Worm (Caenorhabditis elegans): ENCODE data around the gene ZC404.2.

DNA sequence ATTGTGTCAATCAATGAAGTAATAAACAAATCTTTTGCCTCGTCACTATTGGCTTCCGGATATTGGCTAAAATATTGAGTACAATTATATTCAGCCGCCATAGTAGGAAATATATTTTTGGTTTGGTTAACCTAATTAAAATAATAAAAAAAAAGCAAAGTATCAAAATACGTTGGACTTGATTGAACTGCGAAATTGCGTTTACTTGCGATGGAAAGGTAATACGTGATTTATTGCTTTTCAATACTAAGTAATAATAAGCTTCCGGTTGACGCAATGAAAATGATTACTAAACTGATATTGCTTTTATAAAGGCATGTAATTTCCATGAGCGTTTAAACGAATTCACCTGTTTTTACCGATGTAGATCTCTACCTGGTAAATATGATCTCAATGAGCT, 11.8 kb downstream of the ZC404.2 start, which contains the start of gene dmsr-9:
- TF ChIP-seq unc-98 (GFP tag; IDR thresholded peaks at IDR 0.05) (no peak), elt-2 (tag; optimal IDR thresholded peaks at IDR 0.05) (no peak), nhr-12 (tag; optimal IDR thresholded peaks at IDR 0.05) (no peak), unc-62 (GFP tag; optimal IDR thresholded peaks at IDR 0.05) (no peak), jun-1 (tag; optimal IDR thresholded peaks at IDR 0.05) (no peak), ceh-82 (tag; optimal IDR thresholded peaks at IDR 0.05) (no peak), nhr-28 (tag; optimal IDR thresholded peaks at IDR 0.05) (no peak), egl-27 (tag; optimal IDR thresholded peaks at IDR 0.05) (no peak)
